Worm (Caenorhabditis elegans): ENCODE measurements around the gene srlf-29.

The srlf-29 gene

DNA sequence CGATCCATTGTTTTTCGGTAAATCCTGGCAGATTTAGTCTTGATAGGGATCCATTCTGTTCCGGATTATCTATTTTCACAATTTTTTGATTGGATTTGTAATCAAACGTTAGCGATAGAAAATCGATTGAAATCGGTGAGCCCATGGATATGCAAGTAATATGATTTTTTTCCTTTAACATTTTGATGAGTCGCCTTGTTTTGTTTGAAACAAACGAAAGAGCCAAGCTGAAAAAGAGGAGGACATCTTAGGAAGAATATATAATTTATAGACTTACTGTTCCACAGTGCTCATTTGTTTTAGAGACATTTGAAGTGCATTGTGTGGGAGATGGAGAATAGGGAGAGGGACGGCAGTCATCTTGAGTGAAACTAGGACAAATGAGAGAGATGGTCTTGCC lies 22.7 kb downstream of the srlf-29 start, which contains the start of the genes fbxb-18 and fbxb-19:
Gene fbxb-18, minus strand, starts transcription at position 101 of the 400 bp plus-strand sequence.
Gene fbxb-19, minus strand, starts transcription at position 369 of the 400 bp plus-strand sequence.
- TF ChIP-seq hlh-6 (tag; optimal IDR thresholded peaks at IDR 0.05) (no peak), tbx-2 (tag; optimal IDR thresholded peaks at IDR 0.05) (no peak), ceh-2 (tag; optimal IDR thresholded peaks at IDR 0.05) (no peak), K02D7.2 (tag; optimal IDR thresholded peaks at IDR 0.05) (no peak), ttx-3 (tag; optimal IDR thresholded peaks at IDR 0.05) (no peak), C08G9.2 (tag; optimal IDR thresholded peaks at IDR 0.05) (no peak), lin-11 (tag; optimal IDR thresholded peaks at IDR 0.05) (no peak), unc-42 (tag; optimal IDR thresholded peaks at IDR 0.05) (no peak), dve-1 (tag; optimal IDR thresholded peaks at IDR 0.05) (no peak), nhr-11 (tag; optimal IDR thresholded peaks at IDR 0.05) (no peak), nhr-232 (tag; optimal IDR thresholded peaks at IDR 0.05) (no peak), T23F11.4 (GFP tag; optimal IDR thresholded peaks at IDR 0.05) (no peak), fkh-6 (tag; optimal IDR thresholded peaks at IDR 0.05) (no peak), syd-9 (tag; optimal IDR thresholded peaks at IDR 0.05) (no peak), ceh-19 (GFP tag; optimal IDR thresholded peaks at IDR 0.05) (no peak), eyg-1 (tag; optimal IDR thresholded peaks at IDR 0.05) (no peak)

DNA sequence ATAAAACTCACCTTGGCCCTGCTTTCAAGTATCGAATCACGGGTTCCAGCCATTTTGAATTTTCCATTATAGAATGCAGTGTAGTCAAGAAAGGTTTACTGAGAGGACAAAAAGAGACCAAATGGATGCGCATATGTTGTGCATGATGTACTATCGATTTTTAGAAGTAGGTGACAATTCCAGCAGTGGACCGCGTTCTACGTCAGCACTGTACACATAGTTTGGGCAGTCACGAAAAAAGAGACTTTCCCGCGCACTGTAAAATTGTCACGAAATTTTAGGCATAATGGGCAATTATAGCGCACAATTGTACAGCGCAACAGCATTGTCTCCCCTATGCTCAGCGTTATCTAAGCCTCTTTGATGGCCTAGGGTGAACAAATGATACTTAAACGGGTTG lies 24.9 kb downstream of the srlf-29 start, which contains the start of gene fbxc-22:
Gene fbxc-22, minus strand, starts transcription at position 101 of the 400 bp plus-strand sequence.
- no peak for TF ChIP-seq sox-2 (GFP tag; IDR thresholded peaks at IDR 0.05)
- no peak for TF ChIP-seq hlh-8 (tag; optimal IDR thresholded peaks at IDR 0.05)
- no peak for TF ChIP-seq F13H6.1 (tag; optimal IDR thresholded peaks at IDR 0.05)
- no peak for TF ChIP-seq ahr-1 (tag; optimal IDR thresholded peaks at IDR 0.05)
- TF ChIP-seq ceh-24 (tag; optimal IDR thresholded peaks at IDR 0.05): no peak
- TF ChIP-seq nfya-1 (tag; optimal IDR thresholded peaks at IDR 0.05): no peak
- TF ChIP-seq pag-3 (tag; optimal IDR thresholded peaks at IDR 0.05; ENCODE audit: borderline replicate concordance): no peak
- TF ChIP-seq elt-2 (tag; optimal IDR thresholded peaks at IDR 0.05): no peak
- TF ChIP-seq ztf-16 (tag; optimal IDR thresholded peaks at IDR 0.05): no peak
- TF ChIP-seq dve-1 (tag; optimal IDR thresholded peaks at IDR 0.05): no peak
- TF ChIP-seq fax-1 (tag; optimal IDR thresholded peaks at IDR 0.05): no peak
- TF ChIP-seq fkh-10 (GFP tag; optimal IDR thresholded peaks at IDR 0.05): no peak
- no peak for TF ChIP-seq unc-3 (GFP tag; conservative IDR thresholded peaks at IDR 0.05)
- no peak for TF ChIP-seq unc-3 (tag; optimal IDR thresholded peaks at IDR 0.05)
- no peak for TF ChIP-seq ceh-6 (GFP tag; optimal IDR thresholded peaks at IDR 0.05)
- TF ChIP-seq sdc-2 (tag; optimal IDR thresholded peaks at IDR 0.05): no peak
- TF ChIP-seq sox-4 (tag; optimal IDR thresholded peaks at IDR 0.05): no peak
- no peak for TF ChIP-seq T23F11.4 (GFP tag; optimal IDR thresholded peaks at IDR 0.05)
- TF ChIP-seq hlh-6 (tag; optimal IDR thresholded peaks at IDR 0.05): no peak
- TF ChIP-seq ceh-22 (tag; optimal IDR thresholded peaks at IDR 0.05): no peak

DNA sequence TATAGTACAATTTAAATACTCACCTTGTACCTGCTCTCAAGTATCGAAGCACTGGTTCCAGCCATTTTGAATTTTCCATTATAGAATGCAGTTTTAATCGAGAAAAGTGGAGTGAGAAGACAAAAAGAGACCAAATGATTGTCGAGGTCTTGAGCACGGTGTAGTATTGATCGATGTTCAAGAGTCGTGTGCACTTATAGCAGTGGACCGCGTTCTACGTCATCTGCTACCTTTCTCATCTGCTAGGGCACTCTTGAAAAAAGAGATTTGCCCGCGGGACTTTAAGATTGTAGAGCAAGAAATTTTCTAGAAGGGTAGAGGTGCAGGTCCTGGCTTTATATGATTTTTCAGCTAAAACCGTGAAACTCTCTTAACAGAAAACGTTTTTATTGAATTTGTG lies 26.7 kb downstream of the srlf-29 start, which contains the start of gene fbxc-21:
Gene fbxc-21, minus strand, starts transcription at position 101 of the 400 bp plus-strand sequence.
- TF ChIP-seq elt-2 (tag; optimal IDR thresholded peaks at IDR 0.05) (no peak), pha-2 (tag; optimal IDR thresholded peaks at IDR 0.05) (no peak), pros-1 (tag; optimal IDR thresholded peaks at IDR 0.05) (no peak), rnt-1 (tag; optimal IDR thresholded peaks at IDR 0.05) (no peak), unc-3 (GFP tag; conservative IDR thresholded peaks at IDR 0.05) (no peak), unc-3 (tag; optimal IDR thresholded peaks at IDR 0.05) (no peak), ceh-30 (tag; optimal IDR thresholded peaks at IDR 0.05) (no peak), ceh-6 (GFP tag; optimal IDR thresholded peaks at IDR 0.05) (no peak), ceh-14 (tag; optimal IDR thresholded peaks at IDR 0.05) (no peak), K02D7.2 (tag; optimal IDR thresholded peaks at IDR 0.05) (no peak), zip-5 (tag; optimal IDR thresholded peaks at IDR 0.05) (no peak), ceh-24 (tag; optimal IDR thresholded peaks at IDR 0.05) (no peak), mec-3 (tag; optimal IDR thresholded peaks at IDR 0.05; ENCODE audit: borderline replicate concordance) (no peak), hlh-8 (tag; optimal IDR thresholded peaks at IDR 0.05) (no peak), F13H6.1 (tag; optimal IDR thresholded peaks at IDR 0.05) (no peak), C38D4.7 (GFP tag; optimal IDR thresholded peaks at IDR 0.05) (no peak), syd-9 (tag; optimal IDR thresholded peaks at IDR 0.05) (no peak), npax-4 (tag; optimal IDR thresholded peaks at IDR 0.05) (no peak), pax-1 (tag; optimal IDR thresholded peaks at IDR 0.05) (no peak)

Measured in whole organism, late embryonic.